Fruit fly (Drosophila melanogaster) whole organism, prepupa: ENCODE data around the gene Hasp.

ENCODE experiments used
- Blimp-1 ChIP-seq: fragments of 200-800 bp; sonication (Bioruptor generic); optimal IDR thresholded peaks from 3 replicates; lab custom pipeline; 2017; ENCODE audit warnings: missing biosample characterization, missing genetic modification characterization, mild to moderate bottlenecking, moderate library complexity, missing genetic modification reagents
- CG34406 ChIP-seq: fragments of 200-800 bp; sonication (Bioruptor generic); optimal IDR thresholded peaks from 3 replicates; lab custom pipeline; 2016; ENCODE audit warnings: missing biosample characterization, missing genetic modification characterization
- CG4318 ChIP-seq: fragments of 200-800 bp; sonication (Bioruptor generic); optimal IDR thresholded peaks from 3 replicates; lab custom pipeline; 2017; ENCODE audit warnings: missing biosample characterization, mild to moderate bottlenecking, missing genetic modification characterization
- CG6276 ChIP-seq: fragments of 200-800 bp; sonication (Bioruptor generic); optimal IDR thresholded peaks from 2 replicates; lab custom pipeline; 2017; ENCODE audit warnings: missing biosample characterization, mild to moderate bottlenecking, missing genetic modification characterization
- CG6808 ChIP-seq: fragments of 200-800 bp; sonication (Bioruptor generic); optimal IDR thresholded peaks from 3 replicates; lab custom pipeline; 2017; ENCODE audit warnings: missing biosample characterization, missing genetic modification characterization, mild to moderate bottlenecking, moderate library complexity, missing genetic modification reagents
- CG6854 ChIP-seq: fragments of 200-800 bp; sonication (Bioruptor generic); optimal IDR thresholded peaks from 2 replicates; lab custom pipeline; 2017; ENCODE audit warnings: missing biosample characterization, mild to moderate bottlenecking, missing genetic modification characterization
- CG9139 ChIP-seq: fragments of 200-800 bp; sonication (Bioruptor generic); optimal IDR thresholded peaks from 3 replicates; lab custom pipeline; 2017; ENCODE audit warnings: missing biosample characterization, mild to moderate bottlenecking, missing genetic modification characterization
- Gug ChIP-seq: fragments of 200-800 bp; sonication (Bioruptor generic); IDR thresholded peaks from 2 replicates; pipeline ENCODE4 v1.3.6; 2022; ENCODE audit warnings: missing biosample characterization, missing genetic modification characterization
- Hr4 ChIP-seq: fragments of 200-800 bp; sonication (Bioruptor generic); optimal IDR thresholded peaks from 3 replicates; lab custom pipeline; 2016; ENCODE audit warnings: missing biosample characterization, missing genetic modification characterization
- fd85E ChIP-seq: fragments of 200-800 bp; sonication (Bioruptor generic); optimal IDR thresholded peaks from 3 replicates; lab custom pipeline; 2016; ENCODE audit warnings: missing biosample characterization, missing genetic modification characterization
- fkh ChIP-seq: fragments of 200-800 bp; sonication (Bioruptor generic); optimal IDR thresholded peaks from 3 replicates; lab custom pipeline; 2017; ENCODE audit warnings: missing biosample characterization, mild to moderate bottlenecking, missing genetic modification characterization, moderate library complexity
- salr ChIP-seq, 2 experiments: fragments of 200-800 bp; sonication (Bioruptor generic); optimal IDR thresholded peaks; 3 replicates each; lab custom pipeline; 2016 to 2018; ENCODE audit warnings: missing biosample characterization in 2 of 2, missing genetic modification characterization in 2 of 2, mild to moderate bottlenecking in 1 of 2

DNA sequence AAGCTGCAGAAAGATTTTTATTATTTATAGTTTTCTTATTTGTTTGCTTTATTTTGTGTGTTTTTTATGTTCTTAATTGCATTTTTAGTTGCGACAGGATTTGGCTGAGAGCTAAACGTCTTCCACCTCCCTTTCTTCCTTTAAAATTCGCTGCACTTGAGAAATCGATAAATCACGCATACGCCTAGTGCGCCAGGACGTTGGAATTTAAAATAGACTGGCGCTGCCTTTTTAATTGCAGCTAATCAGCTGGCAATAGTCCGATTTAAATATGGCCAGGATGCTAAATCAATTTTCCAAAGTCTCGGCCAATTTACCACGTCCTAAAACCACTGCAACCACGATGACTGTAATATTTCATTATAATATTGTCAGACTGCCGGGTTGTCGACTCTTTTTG is 9.8 kb upstream of the Hasp start:
- TF ChIP-seq fd85E (GFP tag; lab: Kevin White, UChicago) (no peak), fkh (GFP tag; lab: Kevin White, UChicago) (no peak), CG34406 (GFP tag; lab: Kevin White, UChicago) (no peak), CG6854 (GFP tag; lab: Kevin White, UChicago) (no peak), Hr4 (GFP tag; lab: Kevin White, UChicago) (no peak), Blimp-1 (GFP tag; lab: Kevin White, UChicago) (no peak), Gug (no peak), CG6276 (GFP tag; lab: Kevin White, UChicago) (no peak), CG9139 (no peak), CG4318 (GFP tag; lab: Kevin White, UChicago) (no peak), CG6808 (GFP tag; lab: Kevin White, UChicago) (no peak), salr (GFP tag; optimal IDR thresholded peaks at IDR 0.05; lab: Kevin White, UChicago) (no peak)
